Worm (Caenorhabditis elegans) whole organism, L1 larva: ENCODE data around the gene csn-5.

ENCODE experiments used
- aly-2 ChIP-seq: fragments of 150-350 bp; optimal IDR thresholded peaks from 2 replicates; lab custom pipeline; 2014; ENCODE audit warnings: missing biosample characterization, missing genetic modification characterization
- skn-1 ChIP-seq: fragments of 150-350 bp; optimal IDR thresholded peaks from 2 replicates; lab custom pipeline; 2014; ENCODE audit warnings: missing biosample characterization, missing genetic modification characterization

DNA sequence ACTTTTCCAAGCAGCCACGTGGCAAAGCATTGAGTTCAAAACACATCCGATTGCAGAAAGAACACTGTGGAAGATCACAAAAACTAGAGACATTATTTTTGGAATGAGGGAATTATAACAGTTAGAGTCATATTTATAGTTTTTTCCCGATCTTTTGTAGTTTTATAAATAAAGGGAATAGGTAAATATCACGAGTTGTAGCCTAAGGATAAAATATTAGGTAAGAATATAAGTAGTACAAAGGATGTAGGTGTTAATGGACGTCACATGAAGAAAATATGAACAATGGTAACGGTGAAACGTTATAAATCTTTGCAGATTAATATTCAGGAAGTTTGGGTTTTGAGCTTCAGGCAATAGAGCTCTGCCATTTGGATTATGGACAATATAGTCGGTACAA is 25.1 kb downstream of the csn-5 start, which contains the start of gene srd-5:
- TF ChIP-seq aly-2 (tag; lab: Kevin White, UChicago) (no peak), skn-1 (no peak)
